Worm (Caenorhabditis elegans): ENCODE measurements around the gene gck-1.

DNA sequence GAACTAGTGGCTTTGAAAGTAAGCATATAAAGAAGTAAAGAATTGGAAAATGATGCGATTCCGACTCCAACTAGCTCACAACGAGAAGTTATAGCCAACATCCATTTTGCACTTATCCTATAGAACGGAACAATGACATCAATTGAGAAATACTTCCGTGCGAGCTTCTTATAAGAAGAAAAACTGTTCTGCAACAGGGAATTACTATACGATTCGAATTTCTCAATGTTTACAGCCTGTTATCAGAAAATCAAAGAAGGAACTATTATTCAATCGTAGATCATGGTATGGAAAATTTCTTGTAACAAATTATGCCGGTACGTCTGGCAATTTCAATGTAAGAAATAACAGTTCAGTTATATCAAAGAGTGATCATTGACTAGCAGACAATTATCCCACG lies 38.1 kb downstream of the gck-1 start, which contains the start of gene str-85:
- no peak for TF ChIP-seq nhr-23 (tag; optimal IDR thresholded peaks at IDR 0.05)
- TF ChIP-seq nhr-77 (tag; optimal IDR thresholded peaks at IDR 0.05): no peak
- TF ChIP-seq ceh-28 (tag; optimal IDR thresholded peaks at IDR 0.05): no peak
- TF ChIP-seq ama-1 (optimal IDR thresholded peaks at IDR 0.05): no peak
- TF ChIP-seq mdl-1 (tag; optimal IDR thresholded peaks at IDR 0.05): no peak
- no peak for TF ChIP-seq fkh-10 (GFP tag; optimal IDR thresholded peaks at IDR 0.05)
